Worm (Caenorhabditis elegans) whole organism, mixed stage, embryonic: Measurements from ENCODE around the gene ubc-24.

ENCODE experiments used
- elt-1 ChIP-seq: sonication (generic microtip); optimal IDR thresholded peaks from 2 replicates; lab custom pipeline; 2017; ENCODE audit warnings: missing genetic modification characterization, mild to moderate bottlenecking, missing compliant biosample characterization, antibody characterized with exemption, moderate library complexity, borderline replicate concordance; ENCODE audit not compliant: insufficient read depth
- elt-3 ChIP-seq: fragments of 150-350 bp; optimal IDR thresholded peaks from 2 replicates; lab custom pipeline; 2014; ENCODE audit warnings: missing biosample characterization, missing genetic modification characterization
- nhr-28 ChIP-seq: fragments of 150-350 bp; optimal IDR thresholded peaks from 2 replicates; lab custom pipeline; 2014; ENCODE audit warnings: missing biosample characterization, missing genetic modification characterization
- sem-2 ChIP-seq: fragments of 200-800 bp; sonication (Bioruptor generic); optimal IDR thresholded peaks from 2 replicates; lab custom pipeline; 2018; ENCODE audit warnings: mild to moderate bottlenecking, missing genetic modification characterization, missing compliant biosample characterization
- unc-39 ChIP-seq: fragments of 150-350 bp; optimal IDR thresholded peaks from 2 replicates; lab custom pipeline; 2014; ENCODE audit warnings: missing biosample characterization, missing genetic modification characterization
- zip-8 ChIP-seq: fragments of 150-350 bp; optimal IDR thresholded peaks from 2 replicates; lab custom pipeline; 2014; ENCODE audit warnings: missing biosample characterization, missing genetic modification characterization
- ztf-11 ChIP-seq: fragments of 150-350 bp; optimal IDR thresholded peaks from 2 replicates; lab custom pipeline; 2014; ENCODE audit warnings: missing biosample characterization, missing genetic modification characterization

DNA sequence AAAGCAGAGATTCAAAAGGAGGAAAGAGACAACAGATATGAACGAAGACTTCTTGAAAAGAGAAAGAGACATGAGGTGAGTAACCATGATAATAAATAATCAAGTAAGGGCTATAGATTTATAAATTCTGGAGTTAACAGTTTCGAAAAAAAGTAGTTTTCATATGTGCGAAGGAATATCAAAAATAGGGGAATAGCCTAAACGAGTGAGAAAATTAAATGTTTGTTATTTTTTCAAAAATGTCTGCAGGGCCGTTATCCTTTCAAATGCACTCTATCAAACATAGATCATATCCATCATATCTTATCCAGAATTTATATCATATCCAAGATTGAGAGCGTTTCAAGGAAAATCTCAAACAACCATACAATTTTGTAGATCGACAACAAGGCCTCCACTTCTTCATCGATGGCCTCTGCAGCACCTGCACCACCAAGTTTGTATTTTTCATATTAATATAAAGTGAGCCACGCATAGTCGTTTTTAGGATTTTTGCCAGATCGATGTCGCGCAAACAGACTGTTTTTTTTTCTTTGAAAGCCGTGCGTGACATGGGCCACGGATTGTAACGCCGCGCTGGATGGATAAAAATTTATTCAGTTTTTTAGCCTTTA, 15.5 kb downstream of the ubc-24 start:
- TF ChIP-seq zip-8 (tag; lab: Kevin White, UChicago) (no peak), elt-3 (tag; lab: Kevin White, UChicago) (no peak), unc-39 (no peak), ztf-11 (tag; lab: Kevin White, UChicago) (no peak), sem-2 (GFP tag; lab: Kevin White, UChicago) (no peak), nhr-28 (tag; lab: Kevin White, UChicago) (no peak), elt-1 (tag; lab: Kevin White, UChicago) (no peak)
